Fruit fly (Drosophila melanogaster) whole organism, embryonic: ENCODE data around the gene nmo.
A peak's percentile ranks its signal among the peaks of the same experiment; 100 is the strongest.

ENCODE experiments used
- Bdp1 ChIP-seq: fragments of 200-800 bp; sonication (Bioruptor generic); optimal IDR thresholded peaks from 3 replicates; lab custom pipeline; 2016; ENCODE audit warnings: missing biosample characterization, missing genetic modification characterization
- Bgb ChIP-seq: fragments of 200-800 bp; sonication (Bioruptor generic); IDR thresholded peaks from 2 replicates; pipeline ENCODE4 v1.3.6; 2022; ENCODE audit warnings: missing biosample characterization, missing genetic modification characterization; ENCODE audit not compliant: partially characterized antibody
- CG10147 ChIP-seq: fragments of 200-800 bp; sonication (Bioruptor generic); optimal IDR thresholded peaks from 2 replicates; lab custom pipeline; 2019; ENCODE audit warnings: missing biosample characterization, mild to moderate bottlenecking, missing genetic modification characterization, moderate library complexity
- CG10366 ChIP-seq: fragments of 200-800 bp; sonication (Bioruptor generic); IDR thresholded peaks from 2 replicates; pipeline ENCODE4 v1.3.6; 2022; ENCODE audit warnings: missing biosample characterization, missing genetic modification characterization
- CG12155 ChIP-seq: fragments of 200-800 bp; sonication (Bioruptor generic); optimal IDR thresholded peaks from 3 replicates; lab custom pipeline; 2016; ENCODE audit warnings: missing biosample characterization, missing genetic modification characterization
- CG13287 ChIP-seq: fragments of 200-800 bp; sonication (Bioruptor generic); IDR thresholded peaks from 2 replicates; pipeline ENCODE4 v1.3.6; 2022; ENCODE audit warnings: missing biosample characterization, missing genetic modification characterization; ENCODE audit not compliant: partially characterized antibody
- CG14667 ChIP-seq: fragments of 200-800 bp; sonication (Bioruptor generic); IDR thresholded peaks from 2 replicates; pipeline ENCODE4 v1.3.6; 2022; ENCODE audit warnings: missing biosample characterization, missing genetic modification characterization
- CG1647 ChIP-seq: fragments of 200-800 bp; sonication (Bioruptor generic); optimal IDR thresholded peaks from 3 replicates; lab custom pipeline; 2016; ENCODE audit warnings: missing biosample characterization, missing genetic modification characterization
- CG31365 ChIP-seq: fragments of 200-800 bp; sonication (Bioruptor generic); optimal IDR thresholded peaks from 2 replicates; lab custom pipeline; 2018; ENCODE audit warnings: missing biosample characterization, mild to moderate bottlenecking, missing genetic modification characterization
- CG34224 ChIP-seq: fragments of 200-800 bp; sonication (Bioruptor generic); IDR thresholded peaks from 3 replicates; pipeline ENCODE4 v1.3.6; 2022; ENCODE audit warnings: missing biosample characterization, missing genetic modification characterization; ENCODE audit not compliant: partially characterized antibody
- CG9215 ChIP-seq: fragments of 200-800 bp; sonication (Bioruptor generic); IDR thresholded peaks from 2 replicates; pipeline ENCODE4 v1.3.6; 2022; ENCODE audit warnings: missing biosample characterization, missing genetic modification characterization
- Dll ChIP-seq: fragments of 200-800 bp; sonication (Bioruptor generic); IDR thresholded peaks from 4 replicates; pipeline ENCODE4 v1.3.6; 2022; ENCODE audit warnings: missing biosample characterization, missing genetic modification characterization; ENCODE audit not compliant: partially characterized antibody
- Eip74EF ChIP-seq, 2 experiments: fragments of 200-800 bp in 1 of 2; fragments of >200 bp in 1 of 2; sonication (Bioruptor generic) in 1 of 2; optimal IDR thresholded peaks; 2 replicates each; lab custom pipeline; 2017 to 2019; ENCODE audit warnings: missing biosample characterization in 2 of 2, missing genetic modification characterization in 2 of 2, mild to moderate bottlenecking in 1 of 2, moderate library complexity in 1 of 2
- Ets65A ChIP-seq: fragments of 200-800 bp; sonication (Bioruptor generic); peaks from one replicate; lab custom pipeline; 2016; ENCODE audit warnings: missing biosample characterization, missing genetic modification characterization
- Fer1 ChIP-seq: fragments of 200-800 bp; sonication (Bioruptor generic); optimal IDR thresholded peaks from 2 replicates; lab custom pipeline; 2017; ENCODE audit warnings: missing biosample characterization, mild to moderate bottlenecking, missing genetic modification characterization
- Hr78 ChIP-seq, 2 experiments: fragments of 200-800 bp in 1 of 2; fragments of >200 bp in 1 of 2; sonication (Bioruptor generic) in 1 of 2; optimal IDR thresholded peaks; 2 replicates each; lab custom pipeline; 2017 to 2019; ENCODE audit warnings: missing biosample characterization in 2 of 2, missing genetic modification characterization in 2 of 2, mild to moderate bottlenecking in 1 of 2, moderate library complexity in 1 of 2
- Scr ChIP-seq: fragments of 200-800 bp; sonication (Bioruptor generic); IDR thresholded peaks from 2 replicates; pipeline ENCODE4 v1.3.6; 2022; ENCODE audit warnings: missing biosample characterization, missing genetic modification characterization; ENCODE audit not compliant: partially characterized antibody
- Vsx1 ChIP-seq: fragments of 200-800 bp; sonication (Bioruptor generic); optimal IDR thresholded peaks from 2 replicates; lab custom pipeline; 2017; ENCODE audit warnings: missing biosample characterization, mild to moderate bottlenecking, missing genetic modification characterization, missing genetic modification reagents
- abd-A ChIP-seq: fragments of 200-800 bp; sonication (Bioruptor generic); optimal IDR thresholded peaks from 3 replicates; lab custom pipeline; 2019; ENCODE audit warnings: missing biosample characterization, mild to moderate bottlenecking, missing genetic modification characterization, moderate library complexity
- amos ChIP-seq: fragments of 200-800 bp; sonication (Bioruptor generic); IDR thresholded peaks from 2 replicates; pipeline ENCODE4 v1.3.6; 2022; ENCODE audit warnings: missing biosample characterization, missing genetic modification characterization; ENCODE audit not compliant: partially characterized antibody
- ara ChIP-seq: fragments of 200-800 bp; sonication (Bioruptor generic); IDR thresholded peaks from 2 replicates; pipeline ENCODE4 v1.3.6; 2022; ENCODE audit warnings: missing biosample characterization, missing genetic modification characterization
- ato ChIP-seq: fragments of 200-800 bp; sonication (Bioruptor generic); IDR thresholded peaks from 2 replicates; pipeline ENCODE4 v1.3.6; 2022; ENCODE audit warnings: missing biosample characterization, missing genetic modification characterization; ENCODE audit not compliant: partially characterized antibody
- bbx ChIP-seq: fragments of 200-800 bp; sonication (Bioruptor generic); IDR thresholded peaks from 2 replicates; pipeline ENCODE4 v1.3.6; 2022; ENCODE audit warnings: missing biosample characterization, missing genetic modification characterization; ENCODE audit not compliant: partially characterized antibody
- btn ChIP-seq: fragments of 200-800 bp; sonication (Bioruptor generic); optimal IDR thresholded peaks from 2 replicates; lab custom pipeline; 2016; ENCODE audit warnings: missing biosample characterization, missing genetic modification characterization
- chinmo ChIP-seq: fragments of 200-800 bp; sonication (Bioruptor generic); IDR thresholded peaks from 4 replicates; pipeline ENCODE4 v1.3.6; 2022; ENCODE audit warnings: missing biosample characterization, missing genetic modification characterization; ENCODE audit not compliant: partially characterized antibody
- ci ChIP-seq: fragments of 200-800 bp; sonication (Bioruptor generic); IDR thresholded peaks from 3 replicates; pipeline ENCODE4 v1.3.6; 2022; ENCODE audit warnings: missing biosample characterization, missing genetic modification characterization
- crp ChIP-seq, 2 experiments: fragments of 200-800 bp; sonication (Bioruptor generic); optimal IDR thresholded peaks; 2 replicates in 1 of 2; 3 replicates in 1 of 2; lab custom pipeline; 2017; ENCODE audit warnings: missing biosample characterization in 2 of 2, missing genetic modification characterization in 2 of 2, mild to moderate bottlenecking in 1 of 2, moderate library complexity in 1 of 2
- eve ChIP-seq, 2 experiments: fragments of >200 bp; optimal IDR thresholded peaks; 2 replicates each; lab custom pipeline; 2017; ENCODE audit warnings: missing biosample characterization in 2 of 2, missing genetic modification characterization in 2 of 2
- exex ChIP-seq: fragments of 200-800 bp; sonication (Bioruptor generic); optimal IDR thresholded peaks from 4 replicates; lab custom pipeline; 2018; ENCODE audit warnings: missing biosample characterization, mild to moderate bottlenecking, missing genetic modification characterization, moderate library complexity
- eyg ChIP-seq: fragments of 200-800 bp; sonication (Bioruptor generic); optimal IDR thresholded peaks from 3 replicates; lab custom pipeline; 2016; ENCODE audit warnings: missing biosample characterization, missing genetic modification characterization
- hkb ChIP-seq, 2 experiments: fragments of 200-800 bp in 1 of 2; fragments of >200 bp in 1 of 2; sonication (Bioruptor generic) in 1 of 2; IDR thresholded peaks in 1 of 2; optimal IDR thresholded peaks in 1 of 2; 2 replicates each; pipeline versions ENCODE4 v1.3.6 to Lab custom; 2017 to 2022; ENCODE audit warnings: missing biosample characterization in 1 of 2, missing genetic modification characterization in 1 of 2
- kah ChIP-seq: fragments of 200-800 bp; sonication (Bioruptor generic); optimal IDR thresholded peaks from 2 replicates; lab custom pipeline; 2018; ENCODE audit warnings: missing biosample characterization, mild to moderate bottlenecking, missing genetic modification characterization
- knrl ChIP-seq: fragments of 200-800 bp; sonication (Bioruptor generic); IDR thresholded peaks from 3 replicates; pipeline ENCODE4 v1.3.6; 2022; ENCODE audit warnings: missing biosample characterization, missing genetic modification characterization; ENCODE audit not compliant: partially characterized antibody
- mirr ChIP-seq: fragments of 200-800 bp; sonication (Bioruptor generic); optimal IDR thresholded peaks from 3 replicates; lab custom pipeline; 2018; ENCODE audit warnings: missing biosample characterization, mild to moderate bottlenecking, missing genetic modification characterization
- mld ChIP-seq: fragments of 200-800 bp; sonication (Bioruptor generic); IDR thresholded peaks from 3 replicates; pipeline ENCODE4 v1.3.6; 2022; ENCODE audit warnings: missing biosample characterization, missing genetic modification characterization; ENCODE audit not compliant: partially characterized antibody
- repo ChIP-seq: fragments of 200-800 bp; sonication (Bioruptor generic); optimal IDR thresholded peaks from 2 replicates; lab custom pipeline; 2016; ENCODE audit warnings: missing biosample characterization, missing genetic modification characterization
- salm ChIP-seq: fragments of 200-800 bp; sonication (Bioruptor generic); optimal IDR thresholded peaks from 2 replicates; lab custom pipeline; 2018; ENCODE audit warnings: missing biosample characterization, mild to moderate bottlenecking, missing genetic modification characterization
- sens ChIP-seq: fragments of 200-800 bp; sonication (Bioruptor generic); peaks from one replicate; lab custom pipeline; 2016; ENCODE audit warnings: missing biosample characterization, missing genetic modification characterization
- tio ChIP-seq: fragments of 200-800 bp; sonication (Bioruptor generic); optimal IDR thresholded peaks from 2 replicates; lab custom pipeline; 2017; ENCODE audit warnings: missing biosample characterization, missing genetic modification characterization, inconsistent platforms
- tna ChIP-seq: fragments of 200-800 bp; sonication (Bioruptor generic); IDR thresholded peaks from 2 replicates; pipeline ENCODE4 v1.3.6; 2022; ENCODE audit warnings: missing biosample characterization, missing genetic modification characterization; ENCODE audit not compliant: partially characterized antibody
- usp ChIP-seq: fragments of >200 bp; optimal IDR thresholded peaks from 2 replicates; lab custom pipeline; 2017; ENCODE audit warnings: missing biosample characterization, missing genetic modification characterization
- vnd ChIP-seq: fragments of 200-800 bp; sonication (Bioruptor generic); IDR thresholded peaks from 3 replicates; pipeline ENCODE4 v1.3.6; 2022; ENCODE audit warnings: missing biosample characterization, missing genetic modification characterization; ENCODE audit not compliant: partially characterized antibody
- vvl ChIP-seq: fragments of 200-800 bp; sonication (Bioruptor generic); IDR thresholded peaks from 2 replicates; pipeline ENCODE4 v1.3.6; 2022; ENCODE audit warnings: missing biosample characterization, missing genetic modification characterization
- z ChIP-seq: fragments of 200-800 bp; sonication (Bioruptor generic); IDR thresholded peaks from 3 replicates; pipeline ENCODE4 v1.3.6; 2022; ENCODE audit warnings: missing biosample characterization, missing genetic modification characterization
- zen2 ChIP-seq: fragments of 200-800 bp; sonication (Bioruptor generic); IDR thresholded peaks from 3 replicates; pipeline ENCODE4 v1.3.6; 2022; ENCODE audit warnings: missing biosample characterization, missing genetic modification characterization; ENCODE audit not compliant: partially characterized antibody

The nmo gene

dm6 chr3L:8028493-8029193 is 49.8 kb downstream of the nmo start (continued):
- TF ChIP-seq CG31365 (peak; percentile 42), crp (GFP tag; optimal IDR thresholded peaks at IDR 0.05; lab: Kevin White, UChicago) (peak in 1 of 2 experiments; percentile 49), ci (GFP tag; lab: Robert Waterston, UW) (peak; percentile 55; the same call in 1 of the 3 replicates), ato (GFP tag; lab: Robert Waterston, UW) (peak; percentile 82), Scr (GFP tag; lab: Robert Waterston, UW) (peak; percentile 57; the same call in 1 of the 2 replicates), CG10147 (GFP tag; lab: Kevin White, UChicago) (peak; percentile 45), chinmo (GFP tag; lab: Robert Waterston, UW) (peak; percentile 82; the same call in 2 of the 4 replicates), ara (no peak), CG9215 (GFP tag; lab: Robert Waterston, UW) (no peak), vvl (GFP tag; lab: Robert Waterston, UW) (peak; percentile 31; the same call in 1 of the 2 replicates), CG34224 (GFP tag; lab: Robert Waterston, UW) (peak; percentile 49; the same call in 2 of the 3 replicates), btn (GFP tag; lab: Kevin White, UChicago) (no peak), z (GFP tag; lab: Robert Waterston, UW) (peak; percentile 85), tna (GFP tag; lab: Robert Waterston, UW) (peak; percentile 76), Dll (GFP tag; lab: Robert Waterston, UW) (0 out of 4 replicates have a peak, but pooled peaks have one; percentile 15), sens (GFP tag; lab: Kevin White, UChicago) (peak; percentile 25), salm (tag; lab: Kevin White, UChicago) (no peak), mirr (peak; percentile 46), kah (GFP tag; lab: Kevin White, UChicago) (no peak), bbx (peak; percentile 70), amos (peak; percentile 28; the same call in 1 of the 2 replicates), usp (GFP tag; lab: Kevin White, UChicago) (no peak), vnd (peak; percentile 58; the same call in 1 of the 3 replicates), CG13287 (peak; percentile 56; the same call in 1 of the 2 replicates), Vsx1 (peak; percentile 95), mld (peak; percentile 70; the same call in 2 of the 3 replicates), abd-A (tag; lab: Kevin White, UChicago) (peak; percentile 38), Ets65A (no peak), repo (GFP tag; lab: Kevin White, UChicago) (no peak), CG10366 (GFP tag; lab: Robert Waterston, UW) (peak; percentile 47), eve (GFP tag; optimal IDR thresholded peaks at IDR 0.05; lab: Kevin White, UChicago) (peak in 1 of 2 experiments; percentile 49), Eip74EF (GFP tag; optimal IDR thresholded peaks at IDR 0.05; lab: Kevin White, UChicago) (no peak), hkb (optimal IDR thresholded peaks at IDR 0.05; lab: Kevin White, UChicago) (no peak), hkb (GFP tag; IDR thresholded peaks at IDR 0.05; lab: Robert Waterston, UW) (0 out of 2 replicates have a peak, but pooled peaks have one; percentile 33), tio (GFP tag; lab: Kevin White, UChicago) (no peak), CG12155 (GFP tag; lab: Kevin White, UChicago) (no peak), Hr78 (GFP tag; optimal IDR thresholded peaks at IDR 0.05; lab: Kevin White, UChicago) (peak in 1 of 2 experiments; percentile 25), zen2 (GFP tag; lab: Robert Waterston, UW) (peak; percentile 62; the same call in 2 of the 3 replicates), Bdp1 (peak; percentile 98), Bgb (GFP tag; lab: Robert Waterston, UW) (peak; percentile 77), Fer1 (peak; percentile 36), exex (tag; lab: Kevin White, UChicago) (peak; percentile 75), knrl (peak; percentile 40; the same call in 2 of the 3 replicates), eyg (GFP tag; lab: Kevin White, UChicago) (no peak), CG14667 (GFP tag; lab: Robert Waterston, UW) (no peak), CG1647 (GFP tag; lab: Kevin White, UChicago) (no peak)
